Fruit fly (Drosophila melanogaster) whole organism, embryonic: ENCODE results near the gene CG7903.

Experiments
- CG11456 ChIP-seq: fragments of 200-800 bp; sonication (Bioruptor generic); IDR thresholded peaks from 3 replicates; pipeline ENCODE4 v1.3.6; 2022; ENCODE audit warnings: missing biosample characterization, missing genetic modification characterization
- CG12104 ChIP-seq: fragments of 200-800 bp; sonication (Bioruptor generic); optimal IDR thresholded peaks from 3 replicates; lab custom pipeline; 2016; ENCODE audit warnings: missing biosample characterization, missing genetic modification characterization
- CG13287 ChIP-seq: fragments of 200-800 bp; sonication (Bioruptor generic); IDR thresholded peaks from 2 replicates; pipeline ENCODE4 v1.3.6; 2022; ENCODE audit warnings: missing biosample characterization, missing genetic modification characterization; ENCODE audit not compliant: partially characterized antibody
- CG17186 ChIP-seq: fragments of 200-800 bp; sonication (Bioruptor generic); optimal IDR thresholded peaks from 3 replicates; lab custom pipeline; 2017; ENCODE audit warnings: missing biosample characterization, missing genetic modification reagents, missing genetic modification characterization
- CG32532 ChIP-seq: fragments of 200-800 bp; sonication (Bioruptor generic); IDR thresholded peaks from 2 replicates; pipeline ENCODE4 v1.3.6; 2022; ENCODE audit warnings: missing biosample characterization, missing genetic modification characterization
- CG3726 ChIP-seq: fragments of 200-800 bp; sonication (Bioruptor generic); IDR thresholded peaks from 3 replicates; pipeline ENCODE4, ENCODE4 v1.3.6; 2022; ENCODE audit warnings: missing biosample characterization, missing genetic modification characterization
- CG42726 ChIP-seq: fragments of 200-800 bp; sonication (Bioruptor generic); IDR thresholded peaks from 2 replicates; pipeline ENCODE4 v1.3.6; 2022; ENCODE audit warnings: missing biosample characterization, missing genetic modification characterization; ENCODE audit not compliant: partially characterized antibody
- CG7987 ChIP-seq: fragments of 200-800 bp; sonication (Bioruptor generic); optimal IDR thresholded peaks from 2 replicates; lab custom pipeline; 2018; ENCODE audit warnings: missing biosample characterization, mild to moderate bottlenecking, missing genetic modification characterization, moderate library complexity
- CG8944 ChIP-seq: fragments of 200-800 bp; sonication (Bioruptor generic); optimal IDR thresholded peaks from 3 replicates; lab custom pipeline; 2016; ENCODE audit warnings: missing biosample characterization, missing genetic modification characterization
- CG9215 ChIP-seq: fragments of 200-800 bp; sonication (Bioruptor generic); IDR thresholded peaks from 2 replicates; pipeline ENCODE4 v1.3.6; 2022; ENCODE audit warnings: missing biosample characterization, missing genetic modification characterization
- Chrac-16 ChIP-seq: fragments of 200-800 bp; sonication (Bioruptor generic); optimal IDR thresholded peaks from 3 replicates; lab custom pipeline; 2016; ENCODE audit warnings: missing biosample characterization, missing genetic modification characterization
- CoRest ChIP-seq: fragments of 200-800 bp; sonication (Bioruptor generic); optimal IDR thresholded peaks from 3 replicates; lab custom pipeline; 2018; ENCODE audit warnings: missing biosample characterization, mild to moderate bottlenecking, missing genetic modification characterization, moderate library complexity
- Dip2 ChIP-seq: fragments of 200-800 bp; sonication (Bioruptor generic); IDR thresholded peaks from 2 replicates; pipeline ENCODE4 v1.3.6; 2022; ENCODE audit warnings: missing biosample characterization, missing genetic modification characterization
- Dip3 ChIP-seq: fragments of 200-800 bp; sonication (Bioruptor generic); optimal IDR thresholded peaks from 3 replicates; lab custom pipeline; 2016; ENCODE audit warnings: missing biosample characterization, missing genetic modification characterization
- E2f2 ChIP-seq: fragments of 200-800 bp; sonication (Bioruptor generic); IDR thresholded peaks from 2 replicates; pipeline ENCODE4 v1.3.6; 2022; ENCODE audit warnings: missing biosample characterization, missing genetic modification characterization
- Ets97D ChIP-seq: fragments of 200-800 bp; sonication (Bioruptor generic); optimal IDR thresholded peaks from 3 replicates; lab custom pipeline; 2016; ENCODE audit warnings: missing biosample characterization, missing genetic modification characterization
- Fer1 ChIP-seq: fragments of 200-800 bp; sonication (Bioruptor generic); optimal IDR thresholded peaks from 2 replicates; lab custom pipeline; 2017; ENCODE audit warnings: missing biosample characterization, mild to moderate bottlenecking, missing genetic modification characterization
- H15 ChIP-seq: fragments of 200-800 bp; sonication (Bioruptor generic); IDR thresholded peaks from 3 replicates; pipeline ENCODE4 v1.3.6; 2022; ENCODE audit warnings: missing biosample characterization, missing genetic modification characterization
- HHEX ChIP-seq: fragments of 200-800 bp; sonication (Bioruptor generic); optimal IDR thresholded peaks from 3 replicates; lab custom pipeline; 2017; ENCODE audit warnings: missing biosample characterization, mild to moderate bottlenecking, missing genetic modification characterization, missing genetic modification reagents
- Hmr ChIP-seq: fragments of 200-800 bp; sonication (Bioruptor generic); optimal IDR thresholded peaks from 3 replicates; lab custom pipeline; 2017; ENCODE audit warnings: mild to moderate bottlenecking, missing biosample characterization, missing genetic modification reagents, missing genetic modification characterization
- Stat92E ChIP-seq, 3 experiments: fragments of >200 bp in 2 of 3; fragments of 200-800 bp in 1 of 3; sonication (Bioruptor generic) in 1 of 3; optimal IDR thresholded peaks; 2 replicates each; lab custom pipeline; 2017 to 2019; ENCODE audit warnings: missing biosample characterization in 3 of 3, missing genetic modification characterization in 3 of 3, mild to moderate bottlenecking in 1 of 3, moderate library complexity in 1 of 3
- al ChIP-seq: fragments of 200-800 bp; sonication (Bioruptor generic); IDR thresholded peaks from 2 replicates; pipeline ENCODE4 v1.3.6; 2022; ENCODE audit warnings: missing biosample characterization, missing genetic modification characterization
- ase ChIP-seq: fragments of 200-800 bp; sonication (Bioruptor generic); IDR thresholded peaks from 3 replicates; pipeline ENCODE4 v1.3.6; 2022; ENCODE audit warnings: missing biosample characterization, missing genetic modification characterization
- ash1 ChIP-seq: fragments of 200-800 bp; sonication (Bioruptor generic); optimal IDR thresholded peaks from 2 replicates; lab custom pipeline; 2018; ENCODE audit warnings: missing biosample characterization, mild to moderate bottlenecking, missing genetic modification characterization
- ato ChIP-seq: fragments of 200-800 bp; sonication (Bioruptor generic); IDR thresholded peaks from 2 replicates; pipeline ENCODE4 v1.3.6; 2022; ENCODE audit warnings: missing biosample characterization, missing genetic modification characterization; ENCODE audit not compliant: partially characterized antibody
- chif ChIP-seq, 2 experiments: fragments of 200-800 bp; sonication (Bioruptor generic); optimal IDR thresholded peaks; 3 replicates each; lab custom pipeline; 2016; ENCODE audit warnings: missing biosample characterization in 2 of 2, missing genetic modification characterization in 2 of 2
- emc ChIP-seq: fragments of 200-800 bp; sonication (Bioruptor generic); optimal IDR thresholded peaks from 2 replicates; lab custom pipeline; 2016; ENCODE audit warnings: missing biosample characterization, missing genetic modification characterization
- ftz-f1 ChIP-seq: fragments of 200-800 bp; sonication (Bioruptor generic); optimal IDR thresholded peaks from 2 replicates; lab custom pipeline; 2016; ENCODE audit warnings: missing biosample characterization, missing genetic modification characterization
- jumu ChIP-seq: fragments of 200-800 bp; sonication (Bioruptor generic); optimal IDR thresholded peaks from 3 replicates; lab custom pipeline; 2016; ENCODE audit warnings: missing biosample characterization, missing genetic modification characterization
- ken ChIP-seq: fragments of 200-800 bp; sonication (Bioruptor generic); IDR thresholded peaks from 3 replicates; pipeline ENCODE4 v1.3.6; 2022; ENCODE audit warnings: missing biosample characterization, missing genetic modification characterization
- klu ChIP-seq: fragments of 200-800 bp; sonication (Bioruptor generic); IDR thresholded peaks from 2 replicates; pipeline ENCODE4 v1.3.6; 2022; ENCODE audit warnings: missing biosample characterization, missing genetic modification characterization
- knrl ChIP-seq: fragments of 200-800 bp; sonication (Bioruptor generic); IDR thresholded peaks from 3 replicates; pipeline ENCODE4 v1.3.6; 2022; ENCODE audit warnings: missing biosample characterization, missing genetic modification characterization; ENCODE audit not compliant: partially characterized antibody
- lov ChIP-seq, 2 experiments: fragments of 200-800 bp in 1 of 2; fragments of >200 bp in 1 of 2; sonication (Bioruptor generic) in 1 of 2; IDR thresholded peaks in 1 of 2; optimal IDR thresholded peaks in 1 of 2; 2 replicates in 1 of 2; 3 replicates in 1 of 2; pipeline versions ENCODE4 v1.3.6 to Lab custom; 2017 to 2022; ENCODE audit warnings: missing biosample characterization in 1 of 2, missing genetic modification characterization in 1 of 2
- maf-S ChIP-seq: fragments of 200-800 bp; sonication (Bioruptor generic); optimal IDR thresholded peaks from 2 replicates; lab custom pipeline; 2016; ENCODE audit warnings: missing biosample characterization, missing genetic modification characterization
- onecut ChIP-seq: fragments of 200-800 bp; sonication (Bioruptor generic); IDR thresholded peaks from 2 replicates; pipeline ENCODE4 v1.3.6; 2022; ENCODE audit warnings: missing biosample characterization, missing genetic modification characterization
- phol ChIP-seq: fragments of 200-800 bp; sonication (Bioruptor generic); optimal IDR thresholded peaks from 3 replicates; lab custom pipeline; 2018; ENCODE audit warnings: missing biosample characterization, mild to moderate bottlenecking, missing genetic modification characterization, moderate library complexity
- psq ChIP-seq: fragments of 200-800 bp; sonication (Bioruptor generic); optimal IDR thresholded peaks from 2 replicates; lab custom pipeline; 2017; ENCODE audit warnings: missing biosample characterization, missing genetic modification characterization
- sima ChIP-seq: fragments of 200-800 bp; sonication (Bioruptor generic); optimal IDR thresholded peaks from 2 replicates; lab custom pipeline; 2016; ENCODE audit warnings: missing biosample characterization, missing genetic modification characterization
- tll ChIP-seq, 2 experiments: fragments of 200-800 bp in 1 of 2; fragments of >200 bp in 1 of 2; sonication (Bioruptor generic) in 1 of 2; optimal IDR thresholded peaks; 2 replicates each; lab custom pipeline; 2017 to 2019; ENCODE audit warnings: missing biosample characterization in 2 of 2, missing genetic modification characterization in 2 of 2, mild to moderate bottlenecking in 1 of 2, moderate library complexity in 1 of 2

Gene CG7903

DNA sequence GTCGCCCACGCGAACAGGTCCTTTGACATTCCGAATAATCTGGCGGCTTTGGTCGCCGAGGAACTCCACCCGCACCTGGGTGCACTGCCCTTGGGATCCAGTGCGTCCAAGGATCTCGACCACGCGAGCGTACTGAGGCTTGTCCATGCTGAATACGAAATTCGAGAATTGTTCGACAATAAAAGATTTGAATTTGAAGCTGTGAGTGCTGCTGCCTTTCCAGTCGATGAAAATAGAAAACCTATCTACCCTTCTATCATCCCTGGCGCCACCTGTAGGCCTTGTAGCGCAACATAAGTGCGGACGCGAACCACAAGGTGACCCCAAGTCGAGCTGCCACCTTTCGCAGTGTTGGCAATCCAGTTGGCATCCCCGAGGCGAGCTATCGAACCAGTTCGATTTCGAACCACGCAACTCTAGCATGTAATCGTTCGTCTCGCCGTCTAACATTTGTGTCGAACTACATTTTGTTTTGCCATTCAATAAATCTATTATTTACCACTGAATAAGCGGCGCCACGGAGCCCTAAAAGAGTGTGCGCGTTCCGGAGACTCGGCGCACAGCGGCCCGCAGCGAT, 27.5 kb upstream of the CG7903 start, which contains the start of the genes RpS28a and Axn (continued):
- TF ChIP-seq knrl (GFP tag; lab: Robert Waterston, UW) (peak; percentile 54; the same call in 2 of the 3 replicates), CG32532 (GFP tag; lab: Robert Waterston, UW) (peak; percentile 59), ftz-f1 (GFP tag; lab: Kevin White, UChicago) (peak; percentile 98), Chrac-16 (no peak), CG9215 (GFP tag; lab: Robert Waterston, UW) (no peak), H15 (no peak), Dip3 (GFP tag; lab: Kevin White, UChicago) (no peak), tll (GFP tag; optimal IDR thresholded peaks at IDR 0.05; lab: Kevin White, UChicago) (peak in 1 of 2 experiments; percentile 11), onecut (GFP tag; lab: Robert Waterston, UW) (peak; percentile 33; the same call in 1 of the 2 replicates), CG42726 (GFP tag; lab: Robert Waterston, UW) (peak; percentile 59), ato (GFP tag; lab: Robert Waterston, UW) (peak; percentile 1; the same call in 1 of the 2 replicates), lov (optimal IDR thresholded peaks at IDR 0.05; lab: Kevin White, UChicago) (no peak), lov (GFP tag; IDR thresholded peaks at IDR 0.05; lab: Robert Waterston, UW) (no peak), ash1 (GFP tag; lab: Kevin White, UChicago) (no peak), al (GFP tag; lab: Robert Waterston, UW) (no peak), jumu (GFP tag; lab: Kevin White, UChicago) (peak; percentile 15), CG3726 (no peak), CG12104 (no peak), Stat92E (GFP tag; optimal IDR thresholded peaks at IDR 0.05; lab: Kevin White, UChicago) (no peak), CG8944 (GFP tag; lab: Kevin White, UChicago) (peak; percentile 50), phol (tag; lab: Kevin White, UChicago) (peak; percentile 37), ase (GFP tag; lab: Robert Waterston, UW) (no peak), CG7987 (GFP tag; lab: Kevin White, UChicago) (peak; percentile 39), Hmr (peak; percentile 45), sima (GFP tag; lab: Kevin White, UChicago) (no peak), CG17186 (GFP tag; lab: Kevin White, UChicago) (no peak), chif (GFP tag; optimal IDR thresholded peaks at IDR 0.05; lab: Kevin White, UChicago) (peak in 1 of 2 experiments; percentile 31), Ets97D (peak; percentile 78), E2f2 (GFP tag; lab: Robert Waterston, UW) (peak; percentile 63), maf-S (GFP tag; lab: Kevin White, UChicago) (peak; percentile 26), psq (GFP tag; lab: Kevin White, UChicago) (no peak), emc (GFP tag; lab: Kevin White, UChicago) (no peak), ken (GFP tag; lab: Robert Waterston, UW) (0 out of 3 replicates have a peak, but pooled peaks have one; percentile 41), Dip2 (GFP tag; lab: Robert Waterston, UW) (no peak), Fer1 (GFP tag; lab: Kevin White, UChicago) (no peak), CG13287 (GFP tag; lab: Robert Waterston, UW) (peak; percentile 57), HHEX (GFP tag; lab: Kevin White, UChicago) (no peak), CoRest (tag; lab: Kevin White, UChicago) (peak; percentile 19), CG11456 (peak; percentile 73; the same call in 2 of the 3 replicates), klu (no peak)
